Fruit fly (Drosophila melanogaster) whole organism, prepupa: Measurements from ENCODE around the gene Blos2.

Experiments
- Blimp-1 ChIP-seq: fragments of 200-800 bp; sonication (Bioruptor generic); optimal IDR thresholded peaks from 3 replicates; lab custom pipeline; 2017; ENCODE audit warnings: missing biosample characterization, missing genetic modification characterization, mild to moderate bottlenecking, moderate library complexity, missing genetic modification reagents
- CG10669 ChIP-seq: fragments of 200-800 bp; sonication (Bioruptor generic); optimal IDR thresholded peaks from 3 replicates; lab custom pipeline; 2018; ENCODE audit warnings: missing biosample characterization, mild to moderate bottlenecking, missing genetic modification characterization, moderate library complexity
- CG11294 ChIP-seq: fragments of 200-800 bp; sonication (Bioruptor generic); IDR thresholded peaks from 2 replicates; pipeline ENCODE4 v1.3.6; 2022; ENCODE audit warnings: missing biosample characterization, missing genetic modification characterization
- CG11762 ChIP-seq: fragments of 200-800 bp; sonication (Bioruptor generic); optimal IDR thresholded peaks from 3 replicates; lab custom pipeline; 2016; ENCODE audit warnings: missing biosample characterization, missing genetic modification characterization; ENCODE audit not compliant: insufficient read depth
- CG15336 ChIP-seq: fragments of 200-800 bp; sonication (Bioruptor generic); IDR thresholded peaks from 2 replicates; pipeline ENCODE4 v1.3.6; 2022; ENCODE audit warnings: missing biosample characterization, missing genetic modification characterization
- CG16779 ChIP-seq: fragments of 200-800 bp; sonication (Bioruptor generic); optimal IDR thresholded peaks from 3 replicates; lab custom pipeline; 2017; ENCODE audit warnings: missing biosample characterization, mild to moderate bottlenecking, missing genetic modification characterization
- CG3032 ChIP-seq: fragments of 200-800 bp; optimal IDR thresholded peaks from 2 replicates; lab custom pipeline; 2019; ENCODE audit warnings: missing biosample characterization, mild to moderate bottlenecking, missing genetic modification characterization, moderate library complexity
- CG31627 ChIP-seq: fragments of 200-800 bp; sonication (Bioruptor generic); optimal IDR thresholded peaks from 3 replicates; lab custom pipeline; 2016; ENCODE audit warnings: missing biosample characterization, missing genetic modification characterization
- CG6163 ChIP-seq: fragments of 200-800 bp; sonication (Bioruptor generic); IDR thresholded peaks from 3 replicates; pipeline ENCODE4 v1.3.6; 2022; ENCODE audit warnings: missing biosample characterization, missing genetic modification characterization
- CG6808 ChIP-seq: fragments of 200-800 bp; sonication (Bioruptor generic); optimal IDR thresholded peaks from 3 replicates; lab custom pipeline; 2017; ENCODE audit warnings: missing biosample characterization, missing genetic modification characterization, mild to moderate bottlenecking, moderate library complexity, missing genetic modification reagents
- CG7368 ChIP-seq: fragments of 200-800 bp; sonication (Bioruptor generic); optimal IDR thresholded peaks from 3 replicates; lab custom pipeline; 2016; ENCODE audit warnings: missing biosample characterization, missing genetic modification characterization
- CG8119 ChIP-seq: fragments of 200-800 bp; sonication (Bioruptor generic); IDR thresholded peaks from 3 replicates; pipeline ENCODE4 v1.3.6; 2022; ENCODE audit warnings: missing biosample characterization, missing genetic modification characterization
- CG8319 ChIP-seq: fragments of 200-800 bp; sonication (Bioruptor generic); optimal IDR thresholded peaks from 3 replicates; lab custom pipeline; 2016; ENCODE audit warnings: missing biosample characterization, missing genetic modification characterization
- CG8632 ChIP-seq: fragments of 200-800 bp; sonication (Bioruptor generic); optimal IDR thresholded peaks from 3 replicates; lab custom pipeline; 2016; ENCODE audit warnings: missing biosample characterization, missing genetic modification characterization
- CG9139 ChIP-seq: fragments of 200-800 bp; sonication (Bioruptor generic); optimal IDR thresholded peaks from 3 replicates; lab custom pipeline; 2017; ENCODE audit warnings: missing biosample characterization, mild to moderate bottlenecking, missing genetic modification characterization
- Eip75B ChIP-seq: fragments of 200-800 bp; sonication (Bioruptor generic); optimal IDR thresholded peaks from 3 replicates; lab custom pipeline; 2016; ENCODE audit warnings: missing biosample characterization, missing genetic modification characterization
- Eip78C ChIP-seq: fragments of 200-800 bp; sonication (Bioruptor generic); peaks from one replicate; lab custom pipeline; 2016; ENCODE audit warnings: missing biosample characterization, missing genetic modification characterization
- Eip93F ChIP-seq: fragments of 200-800 bp; sonication (Bioruptor generic); optimal IDR thresholded peaks from 2 replicates; lab custom pipeline; 2016; ENCODE audit warnings: missing biosample characterization, mild to moderate bottlenecking, missing genetic modification characterization
- Ets21C ChIP-seq: fragments of 200-800 bp; sonication (Bioruptor generic); optimal IDR thresholded peaks from 3 replicates; lab custom pipeline; 2016; ENCODE audit warnings: missing biosample characterization, missing genetic modification characterization
- Ets96B ChIP-seq: fragments of 200-800 bp; optimal IDR thresholded peaks from 2 replicates; lab custom pipeline; 2019; ENCODE audit warnings: missing biosample characterization, mild to moderate bottlenecking, missing genetic modification characterization, moderate library complexity
- Gug ChIP-seq: fragments of 200-800 bp; sonication (Bioruptor generic); IDR thresholded peaks from 2 replicates; pipeline ENCODE4 v1.3.6; 2022; ENCODE audit warnings: missing biosample characterization, missing genetic modification characterization
- Hr38 ChIP-seq: sonication (Bioruptor generic); optimal IDR thresholded peaks from 2 replicates; lab custom pipeline; 2016; ENCODE audit warnings: missing biosample characterization, missing genetic modification characterization
- Hr4 ChIP-seq: fragments of 200-800 bp; sonication (Bioruptor generic); optimal IDR thresholded peaks from 3 replicates; lab custom pipeline; 2016; ENCODE audit warnings: missing biosample characterization, missing genetic modification characterization
- Met ChIP-seq: fragments of 200-800 bp; sonication (Bioruptor generic); optimal IDR thresholded peaks from 3 replicates; lab custom pipeline; 2016; ENCODE audit warnings: missing biosample characterization, missing genetic modification characterization
- OdsH ChIP-seq: fragments of 200-800 bp; sonication (Bioruptor generic); optimal IDR thresholded peaks from 3 replicates; lab custom pipeline; 2016; ENCODE audit warnings: missing biosample characterization, missing genetic modification characterization
- Sox14 ChIP-seq: fragments of 200-800 bp; sonication (Bioruptor generic); optimal IDR thresholded peaks from 3 replicates; lab custom pipeline; 2016; ENCODE audit warnings: missing biosample characterization, missing genetic modification characterization
- Sox15 ChIP-seq: fragments of 200-800 bp; sonication (Bioruptor generic); optimal IDR thresholded peaks from 3 replicates; lab custom pipeline; 2016; ENCODE audit warnings: missing biosample characterization, missing genetic modification characterization
- achi ChIP-seq: fragments of 200-800 bp; sonication (Bioruptor generic); optimal IDR thresholded peaks from 3 replicates; lab custom pipeline; 2016; ENCODE audit warnings: missing biosample characterization, missing genetic modification characterization
- acj6 ChIP-seq: fragments of 200-800 bp; sonication (Bioruptor generic); optimal IDR thresholded peaks from 3 replicates; lab custom pipeline; 2016; ENCODE audit warnings: missing biosample characterization, missing genetic modification characterization
- dac ChIP-seq: fragments of 200-800 bp; sonication (Bioruptor generic); optimal IDR thresholded peaks from 2 replicates; lab custom pipeline; 2017; ENCODE audit warnings: missing biosample characterization, mild to moderate bottlenecking, missing genetic modification characterization
- eg ChIP-seq: fragments of 200-800 bp; sonication (Bioruptor generic); IDR thresholded peaks from 3 replicates; pipeline ENCODE4 v1.3.6; 2022; ENCODE audit warnings: missing biosample characterization, missing genetic modification characterization
- esn ChIP-seq: fragments of 200-800 bp; sonication (Bioruptor generic); optimal IDR thresholded peaks from 2 replicates; lab custom pipeline; 2016; ENCODE audit warnings: missing biosample characterization, mild to moderate bottlenecking, missing genetic modification characterization, moderate library complexity
- fd59A ChIP-seq: fragments of 200-800 bp; sonication (Bioruptor generic); optimal IDR thresholded peaks from 2 replicates; lab custom pipeline; 2017; ENCODE audit warnings: missing biosample characterization, mild to moderate bottlenecking, missing genetic modification characterization, missing genetic modification reagents
- fd85E ChIP-seq: fragments of 200-800 bp; sonication (Bioruptor generic); optimal IDR thresholded peaks from 3 replicates; lab custom pipeline; 2016; ENCODE audit warnings: missing biosample characterization, missing genetic modification characterization
- lz ChIP-seq: fragments of 200-800 bp; sonication (Bioruptor generic); optimal IDR thresholded peaks from 3 replicates; lab custom pipeline; 2016; ENCODE audit warnings: missing biosample characterization, missing genetic modification characterization
- net ChIP-seq: fragments of 200-800 bp; sonication (Bioruptor generic); optimal IDR thresholded peaks from 3 replicates; lab custom pipeline; 2016; ENCODE audit warnings: missing biosample characterization, missing genetic modification characterization
- spab ChIP-seq: fragments of 200-800 bp; sonication (Bioruptor generic); optimal IDR thresholded peaks from 2 replicates; lab custom pipeline; 2017; ENCODE audit warnings: missing biosample characterization, mild to moderate bottlenecking, missing genetic modification characterization, missing genetic modification reagents
- ss ChIP-seq, 2 experiments: fragments of 200-800 bp; sonication (Bioruptor generic); optimal IDR thresholded peaks; 2 replicates in 1 of 2; 3 replicates in 1 of 2; lab custom pipeline; 2017 to 2018; ENCODE audit warnings: mild to moderate bottlenecking in 2 of 2, missing biosample characterization in 2 of 2, missing genetic modification characterization in 2 of 2, moderate library complexity in 1 of 2
- svp ChIP-seq: fragments of 200-800 bp; sonication (Bioruptor generic); peaks from one replicate; lab custom pipeline; 2016; ENCODE audit warnings: missing biosample characterization, missing genetic modification characterization
- vri ChIP-seq: fragments of 200-800 bp; sonication (Bioruptor generic); optimal IDR thresholded peaks from 3 replicates; lab custom pipeline; 2016; ENCODE audit warnings: missing biosample characterization, mild to moderate bottlenecking, missing genetic modification characterization

Gene Blos2

DNA sequence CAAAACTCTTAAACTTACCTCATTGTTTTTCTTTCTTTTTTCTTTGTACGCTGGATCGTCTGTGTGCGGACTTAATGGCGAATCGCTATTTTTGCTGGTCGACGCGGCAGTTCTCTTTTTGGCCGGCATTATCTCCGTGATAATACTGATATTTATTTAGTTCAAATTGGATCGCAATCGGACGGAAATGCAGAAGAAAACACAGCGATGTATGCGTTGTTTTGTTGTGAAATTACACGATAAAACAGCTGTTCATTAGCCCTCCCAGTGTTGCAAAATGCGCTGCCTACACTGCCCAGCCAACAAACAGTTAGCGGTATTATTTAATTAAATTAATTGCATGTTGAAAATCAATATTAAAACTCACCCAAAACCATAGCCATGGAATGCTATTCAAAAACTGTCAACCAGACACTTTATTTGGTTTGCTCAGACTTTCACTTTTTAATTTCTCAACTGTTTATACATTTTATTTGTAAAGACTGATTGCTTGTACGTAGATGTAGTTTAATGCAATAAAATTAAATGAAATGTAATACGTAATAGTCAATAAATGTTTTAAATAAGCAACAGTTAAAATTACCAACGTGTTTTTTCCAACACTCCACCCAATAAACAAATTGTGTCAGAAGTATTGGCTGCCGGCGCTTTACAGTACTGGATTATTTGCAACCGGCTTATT, 36.8 kb downstream of the Blos2 start, which contains the start of the genes Irbp18 and APP-BP1 (continued):
- TF ChIP-seq CG8319 (GFP tag; lab: Kevin White, UChicago) (peak; percentile 94), ss (GFP tag; optimal IDR thresholded peaks at IDR 0.05; lab: Kevin White, UChicago) (peak in 1 of 2 experiments; percentile 90), Gug (GFP tag; lab: Robert Waterston, UW) (peak; percentile 85), Hr38 (peak; percentile 71), CG10669 (peak; percentile 94), CG7368 (peak; percentile 90), fd59A (peak; percentile 92), Sox15 (GFP tag; lab: Kevin White, UChicago) (peak; percentile 94), CG11762 (GFP tag; lab: Kevin White, UChicago) (peak; percentile 96), Eip78C (GFP tag; lab: Kevin White, UChicago) (peak; percentile 99), Ets96B (tag; lab: Kevin White, UChicago) (peak; percentile 90), lz (GFP tag; lab: Kevin White, UChicago) (peak; percentile 97), CG16779 (peak; percentile 88), Ets21C (GFP tag; lab: Kevin White, UChicago) (peak; percentile 93), fd85E (GFP tag; lab: Kevin White, UChicago) (peak; percentile 74), svp (GFP tag; lab: Kevin White, UChicago) (peak; percentile 98), CG9139 (peak; percentile 79), achi (GFP tag; lab: Kevin White, UChicago) (peak; percentile 95), dac (GFP tag; lab: Kevin White, UChicago) (peak; percentile 90), CG31627 (GFP tag; lab: Kevin White, UChicago) (peak; percentile 97), eg (GFP tag; lab: Robert Waterston, UW) (peak; percentile 92), esn (GFP tag; lab: Kevin White, UChicago) (peak; percentile 98), vri (GFP tag; lab: Kevin White, UChicago) (peak; percentile 95), CG3032 (tag; lab: Kevin White, UChicago) (peak; percentile 91), OdsH (GFP tag; lab: Kevin White, UChicago) (peak; percentile 98), Eip75B (peak; percentile 96), acj6 (peak; percentile 96), Blimp-1 (GFP tag; lab: Kevin White, UChicago) (peak; percentile 87), Met (GFP tag; lab: Kevin White, UChicago) (peak; percentile 96), CG8632 (peak; percentile 92), net (GFP tag; lab: Kevin White, UChicago) (peak; percentile 95), CG15336 (peak; percentile 88)

DNA sequence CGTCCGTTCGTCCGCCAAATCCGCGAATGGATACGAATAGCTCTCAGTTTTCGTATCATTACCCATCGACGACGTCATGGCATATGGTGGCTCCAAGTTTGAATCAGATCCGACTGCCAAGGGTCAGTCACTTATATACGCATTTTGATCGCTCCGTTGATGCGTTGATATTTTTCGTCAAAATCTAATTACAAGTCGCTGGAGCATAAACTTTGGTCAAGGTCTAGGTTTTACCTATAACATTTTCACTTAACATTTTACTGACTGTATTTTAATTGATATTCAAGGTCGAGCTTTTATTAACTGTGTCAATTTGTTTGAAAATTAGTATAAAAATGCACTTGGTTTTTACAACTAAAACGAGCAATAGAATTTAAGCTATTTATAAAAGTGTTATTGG, 40.2 kb downstream of the Blos2 start, which contains the start of gene Elo68beta:
TSS of gene Elo68beta (minus strand) at position 101 of the 400 bp plus-strand sequence.
- TF ChIP-seq CG6808 (GFP tag; lab: Kevin White, UChicago): no peak
- TF ChIP-seq Eip93F (GFP tag; lab: Kevin White, UChicago): no peak
- no peak for TF ChIP-seq Eip78C (GFP tag; lab: Kevin White, UChicago)
- no peak for TF ChIP-seq OdsH (GFP tag; lab: Kevin White, UChicago)
- TF ChIP-seq CG8319 (GFP tag; lab: Kevin White, UChicago): no peak
- TF ChIP-seq esn (GFP tag; lab: Kevin White, UChicago): no peak
- TF ChIP-seq CG11294 (GFP tag; lab: Robert Waterston, UW): no peak
- TF ChIP-seq Hr4 (GFP tag; lab: Kevin White, UChicago): no peak
- no peak for TF ChIP-seq CG8119 (GFP tag; lab: Robert Waterston, UW)
- TF ChIP-seq, all 60 proteins: peak for 0

DNA sequence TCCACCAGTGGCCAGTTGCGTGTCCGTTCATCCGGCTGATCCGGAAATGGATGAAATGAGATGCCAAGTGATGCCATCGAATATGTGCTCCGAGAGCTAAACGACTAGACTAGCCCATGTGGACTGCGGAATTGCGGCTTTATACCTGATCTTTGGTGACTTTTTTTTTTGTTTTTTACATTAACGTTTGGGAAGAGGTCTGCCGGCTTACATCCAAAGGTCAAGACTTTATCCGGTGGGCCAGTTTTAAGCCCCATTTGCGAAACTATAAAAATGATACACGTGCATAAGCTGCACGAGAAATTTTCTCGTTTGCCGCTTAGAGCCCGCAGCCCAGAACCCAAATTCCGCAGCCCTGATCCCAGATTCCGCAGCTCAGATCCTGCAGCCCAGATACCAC, 41.6 kb downstream of the Blos2 start, which contains the start of gene Elo68alpha:
TSS of gene Elo68alpha (minus strand) at position 101 of the 400 bp plus-strand sequence.
- TF ChIP-seq CG6163 (GFP tag; lab: Robert Waterston, UW) (no peak), achi (GFP tag; lab: Kevin White, UChicago) (no peak), spab (GFP tag; lab: Kevin White, UChicago) (no peak), Sox14 (GFP tag; lab: Kevin White, UChicago) (no peak), CG8319 (GFP tag; lab: Kevin White, UChicago) (no peak)
